Fruit fly (Drosophila melanogaster): ENCODE measurements around the gene CG2924.
A peak's percentile ranks its signal among the peaks of the same experiment; 100 is the strongest.

dm6 chrX:2306307-2306706 lies 35.7 kb upstream of the CG2924 start:
- TF ChIP-seq Fer2 (tag; optimal IDR thresholded peaks at IDR 0.05) = no peak
- peak; percentile 54 for TF ChIP-seq CG10654 (GFP tag; optimal IDR thresholded peaks at IDR 0.05)

Measured in whole organism, embryonic.